Worm (Caenorhabditis elegans) whole organism, mixed stage, embryonic: ENCODE results near the gene srh-74.

Experiments
- M03D4.4 ChIP-seq: sonication (generic microtip); optimal IDR thresholded peaks from 2 replicates; lab custom pipeline; 2017; ENCODE audit warnings: mild to moderate bottlenecking, missing genetic modification characterization, missing compliant biosample characterization
- bed-3 ChIP-seq: fragments of 200-800 bp; sonication (Bioruptor generic); optimal IDR thresholded peaks from 3 replicates; lab custom pipeline; 2018; ENCODE audit warnings: mild to moderate bottlenecking, missing genetic modification characterization, moderate library complexity, missing compliant biosample characterization
- ceh-43 ChIP-seq: fragments of 200-800 bp; sonication (Bioruptor generic); optimal IDR thresholded peaks from 2 replicates; lab custom pipeline; 2018; ENCODE audit warnings: mild to moderate bottlenecking, missing genetic modification characterization, moderate library complexity, missing compliant biosample characterization
- ceh-83 ChIP-seq: fragments of 200-800 bp; sonication (Bioruptor generic); optimal IDR thresholded peaks from 2 replicates; lab custom pipeline; 2018; ENCODE audit warnings: mild to moderate bottlenecking, missing genetic modification characterization, missing compliant biosample characterization
- ces-1 ChIP-seq: fragments of 150-350 bp; optimal IDR thresholded peaks from 2 replicates; lab custom pipeline; 2014; ENCODE audit warnings: missing biosample characterization, missing genetic modification reagents, missing genetic modification characterization
- cnd-1 ChIP-seq: fragments of 200-800 bp; sonication (Bioruptor generic); optimal IDR thresholded peaks from 2 replicates; lab custom pipeline; 2018; ENCODE audit warnings: mild to moderate bottlenecking, missing genetic modification characterization, missing compliant biosample characterization
- elt-1 ChIP-seq: sonication (generic microtip); optimal IDR thresholded peaks from 2 replicates; lab custom pipeline; 2017; ENCODE audit warnings: missing genetic modification characterization, mild to moderate bottlenecking, missing compliant biosample characterization, antibody characterized with exemption, moderate library complexity, borderline replicate concordance; ENCODE audit not compliant: insufficient read depth
- elt-3 ChIP-seq: fragments of 150-350 bp; optimal IDR thresholded peaks from 2 replicates; lab custom pipeline; 2014; ENCODE audit warnings: missing biosample characterization, missing genetic modification characterization
- flh-1 ChIP-seq: fragments of 200-800 bp; sonication (Bioruptor generic); optimal IDR thresholded peaks from 2 replicates; lab custom pipeline; 2018; ENCODE audit warnings: mild to moderate bottlenecking, missing genetic modification characterization, moderate library complexity, missing compliant biosample characterization
- ham-2 ChIP-seq: fragments of 200-800 bp; sonication (Bioruptor generic); optimal IDR thresholded peaks from 2 replicates; lab custom pipeline; 2018; ENCODE audit warnings: mild to moderate bottlenecking, missing genetic modification characterization, missing compliant biosample characterization
- hlh-1 ChIP-seq: fragments of 150-350 bp; optimal IDR thresholded peaks from 2 replicates; lab custom pipeline; 2014; ENCODE audit warnings: missing biosample characterization, missing genetic modification reagents, missing genetic modification characterization
- lin-13 ChIP-seq: fragments of 150-350 bp; optimal IDR thresholded peaks from 2 replicates; lab custom pipeline; 2014; ENCODE audit warnings: missing biosample characterization, missing genetic modification characterization
- lin-32 ChIP-seq: fragments of 200-800 bp; sonication (Bioruptor generic); optimal IDR thresholded peaks from 2 replicates; lab custom pipeline; 2018; ENCODE audit warnings: mild to moderate bottlenecking, missing genetic modification characterization, missing compliant biosample characterization
- lsy-2 ChIP-seq: fragments of 150-350 bp; optimal IDR thresholded peaks from 2 replicates; lab custom pipeline; 2014; ENCODE audit warnings: missing biosample characterization, missing genetic modification characterization
- mab-5 ChIP-seq: fragments of 150-350 bp; optimal IDR thresholded peaks from 2 replicates; lab custom pipeline; 2014; ENCODE audit warnings: missing biosample characterization, missing genetic modification characterization
- mep-1 ChIP-seq: fragments of 150-350 bp; optimal IDR thresholded peaks from 2 replicates; lab custom pipeline; 2017; ENCODE audit warnings: missing biosample characterization, missing genetic modification reagents, missing genetic modification characterization, inconsistent platforms
- mls-2 ChIP-seq: sonication (generic microtip); optimal IDR thresholded peaks from 2 replicates; lab custom pipeline; 2016; ENCODE audit warnings: mild to moderate bottlenecking, missing genetic modification characterization, moderate library complexity, missing compliant biosample characterization
- nhr-12 ChIP-seq: fragments of 150-350 bp; optimal IDR thresholded peaks from 2 replicates; lab custom pipeline; 2014; ENCODE audit warnings: missing biosample characterization, missing genetic modification characterization
- nhr-2 ChIP-seq: fragments of 150-350 bp; optimal IDR thresholded peaks from 2 replicates; lab custom pipeline; 2014; ENCODE audit warnings: missing biosample characterization, missing genetic modification characterization
- nhr-28 ChIP-seq: fragments of 150-350 bp; optimal IDR thresholded peaks from 2 replicates; lab custom pipeline; 2014; ENCODE audit warnings: missing biosample characterization, missing genetic modification characterization
- nhr-76 ChIP-seq: sonication (generic microtip); optimal IDR thresholded peaks from 2 replicates; lab custom pipeline; 2017; ENCODE audit warnings: missing biosample characterization, missing genetic modification characterization
- pha-4 ChIP-seq: fragments of 150-350 bp; optimal IDR thresholded peaks from 2 replicates; lab custom pipeline; 2018; ENCODE audit warnings: missing biosample characterization, missing genetic modification reagents, missing genetic modification characterization
- sem-2 ChIP-seq: fragments of 200-800 bp; sonication (Bioruptor generic); optimal IDR thresholded peaks from 2 replicates; lab custom pipeline; 2018; ENCODE audit warnings: mild to moderate bottlenecking, missing genetic modification characterization, missing compliant biosample characterization
- snpc-4 ChIP-seq: fragments of 150-350 bp; optimal IDR thresholded peaks from 2 replicates; lab custom pipeline; 2014; ENCODE audit warnings: missing biosample characterization, missing genetic modification characterization
- sptf-1 ChIP-seq: sonication (generic microtip); optimal IDR thresholded peaks from 2 replicates; lab custom pipeline; 2017; ENCODE audit warnings: mild to moderate bottlenecking, missing genetic modification characterization, moderate library complexity, missing compliant biosample characterization
- tbx-8 ChIP-seq: fragments of 200-800 bp; sonication (Bioruptor generic); optimal IDR thresholded peaks from 2 replicates; lab custom pipeline; 2018; ENCODE audit warnings: mild to moderate bottlenecking, missing genetic modification characterization, moderate library complexity, missing compliant biosample characterization
- unc-120 ChIP-seq: sonication (generic microtip); optimal IDR thresholded peaks from 2 replicates; lab custom pipeline; 2017; ENCODE audit warnings: missing genetic modification characterization, missing compliant biosample characterization; ENCODE audit not compliant: poor library complexity, severe bottlenecking
- unc-39 ChIP-seq: fragments of 150-350 bp; optimal IDR thresholded peaks from 2 replicates; lab custom pipeline; 2014; ENCODE audit warnings: missing biosample characterization, missing genetic modification characterization
- unc-62 ChIP-seq: fragments of 150-350 bp; optimal IDR thresholded peaks from 2 replicates; lab custom pipeline; 2014; ENCODE audit warnings: missing biosample characterization, missing genetic modification reagents, missing genetic modification characterization
- zip-8 ChIP-seq: fragments of 150-350 bp; optimal IDR thresholded peaks from 2 replicates; lab custom pipeline; 2014; ENCODE audit warnings: missing biosample characterization, missing genetic modification characterization
- ztf-11 ChIP-seq: fragments of 150-350 bp; optimal IDR thresholded peaks from 2 replicates; lab custom pipeline; 2014; ENCODE audit warnings: missing biosample characterization, missing genetic modification characterization

Gene srh-74

ce11 chrV:11013179-11013578 is 35.4 kb downstream of the srh-74 start:
- TF ChIP-seq lsy-2 (tag; lab: Kevin White, UChicago), result no peak
- TF ChIP-seq, all 35 proteins: peak for 0

- TF ChIP-seq ztf-11 (tag; lab: Kevin White, UChicago) (no peak), snpc-4 (tag; lab: Kevin White, UChicago) (no peak), lsy-2 (tag; lab: Kevin White, UChicago) (no peak), nhr-2 (tag; lab: Kevin White, UChicago) (no peak), nhr-28 (tag; lab: Kevin White, UChicago) (no peak), elt-1 (no peak), zip-8 (tag; lab: Kevin White, UChicago) (no peak), bed-3 (no peak), lin-13 (no peak), elt-3 (tag; lab: Kevin White, UChicago) (no peak), ces-1 (GFP tag; lab: Kevin White, UChicago) (no peak), sem-2 (GFP tag; lab: Kevin White, UChicago) (no peak), cnd-1 (tag; lab: Kevin White, UChicago) (no peak), unc-39 (tag; lab: Kevin White, UChicago) (no peak), M03D4.4 (no peak), ham-2 (no peak), sptf-1 (tag; lab: Kevin White, UChicago) (no peak)
Observed at ce11 chrV:11012419-11012818, 36.2 kb downstream of the srh-74 start, which contains the start of gene C13G3.1. Gene C13G3.1, minus strand, starts transcription at chrV:11012465.

ce11 chrV:11011807-11012206 is 36.8 kb downstream of the srh-74 start:
- TF ChIP-seq unc-39 (tag; lab: Kevin White, UChicago) (no peak), lsy-2 (tag; lab: Kevin White, UChicago) (no peak), nhr-12 (no peak), unc-62 (GFP tag; lab: Kevin White, UChicago) (no peak), mep-1 (tag; lab: Kevin White, UChicago) (no peak), ztf-11 (tag; lab: Kevin White, UChicago) (no peak), tbx-8 (GFP tag; lab: Kevin White, UChicago) (no peak), ceh-83 (GFP tag; lab: Kevin White, UChicago) (no peak), ces-1 (GFP tag; lab: Kevin White, UChicago) (no peak), ham-2 (no peak), mab-5 (tag; lab: Kevin White, UChicago) (no peak), sptf-1 (tag; lab: Kevin White, UChicago) (no peak), snpc-4 (tag; lab: Kevin White, UChicago) (no peak), bed-3 (no peak), sem-2 (GFP tag; lab: Kevin White, UChicago) (no peak), hlh-1 (tag; lab: Kevin White, UChicago) (no peak), zip-8 (tag; lab: Kevin White, UChicago) (no peak), nhr-28 (tag; lab: Kevin White, UChicago) (no peak), elt-1 (no peak), lin-32 (GFP tag; lab: Kevin White, UChicago) (no peak)

- TF ChIP-seq lsy-2 (tag; lab: Kevin White, UChicago) (no peak), mab-5 (tag; lab: Kevin White, UChicago) (no peak), sem-2 (GFP tag; lab: Kevin White, UChicago) (no peak), unc-39 (tag; lab: Kevin White, UChicago) (no peak), nhr-76 (tag; lab: Kevin White, UChicago) (no peak), mep-1 (tag; lab: Kevin White, UChicago) (no peak), lin-13 (no peak), lin-32 (GFP tag; lab: Kevin White, UChicago) (no peak), nhr-28 (tag; lab: Kevin White, UChicago) (no peak), tbx-8 (GFP tag; lab: Kevin White, UChicago) (no peak), zip-8 (tag; lab: Kevin White, UChicago) (no peak), unc-62 (GFP tag; lab: Kevin White, UChicago) (no peak), mls-2 (tag; lab: Kevin White, UChicago) (no peak), unc-120 (tag; lab: Kevin White, UChicago) (no peak), flh-1 (GFP tag; lab: Kevin White, UChicago) (no peak), snpc-4 (tag; lab: Kevin White, UChicago) (no peak), pha-4 (tag; lab: Kevin White, UChicago) (no peak), ceh-43 (GFP tag; lab: Kevin White, UChicago) (no peak), ceh-83 (GFP tag; lab: Kevin White, UChicago) (no peak)
- TF ChIP-seq, all 35 proteins: peak for 0
Observed at ce11 chrV:11010768-11011167, 37.8 kb downstream of the srh-74 start.
